Fruit fly (Drosophila melanogaster): Measurements from ENCODE around the gene CG15312.

Gene CG15312

DNA sequence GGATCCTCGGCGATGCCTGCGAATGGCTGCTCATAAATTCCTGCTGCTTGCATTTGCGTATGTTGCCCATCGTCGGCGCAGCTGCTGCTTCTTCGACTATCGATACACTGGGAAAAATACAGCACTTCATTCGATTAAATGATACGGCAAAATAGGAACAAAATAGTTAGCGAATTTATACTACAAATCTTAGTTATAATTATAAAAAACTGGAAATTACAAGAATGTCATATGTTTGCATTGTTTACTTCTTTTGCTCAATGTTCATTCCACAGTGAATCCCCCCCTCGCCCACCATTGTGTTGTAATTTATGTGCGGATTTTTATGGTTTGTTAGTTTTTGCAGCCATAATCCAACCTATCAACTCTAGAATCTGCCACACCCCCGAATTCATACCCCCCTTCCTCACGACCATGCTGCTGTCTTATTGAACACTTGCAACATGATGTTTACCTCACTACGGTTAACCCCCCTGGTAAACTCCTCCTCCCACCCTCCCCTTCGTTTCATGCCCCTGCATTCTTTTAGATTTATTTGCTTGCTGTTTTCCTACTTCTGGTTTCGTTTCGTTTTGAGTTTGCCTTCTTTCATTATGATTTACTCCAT is 35.1 kb upstream of the CG15312 start (continued):
- no peak for TF ChIP-seq CG10462 (GFP tag; optimal IDR thresholded peaks at IDR 0.05)
- TF ChIP-seq MBD-R2 (GFP tag; IDR thresholded peaks at IDR 0.05) = no peak
- no peak for TF ChIP-seq CG43689 (GFP tag; IDR thresholded peaks at IDR 0.05)
- TF ChIP-seq CG14965 (GFP tag; optimal IDR thresholded peaks at IDR 0.05; ENCODE audit: borderline replicate concordance) = no peak
- TF ChIP-seq CG7357 (GFP tag; IDR thresholded peaks at IDR 0.05) = no peak
- TF ChIP-seq sug (tag; optimal IDR thresholded peaks at IDR 0.05) = no peak
- TF ChIP-seq Nf-YC (tag; optimal IDR thresholded peaks at IDR 0.05) = no peak
- peak; percentile 52 for TF ChIP-seq nom (GFP tag; optimal IDR thresholded peaks at IDR 0.05)
- no peak for TF ChIP-seq fd64A (GFP tag; optimal IDR thresholded peaks at IDR 0.05)
- TF ChIP-seq Xrp1 (GFP tag; IDR thresholded peaks at IDR 0.05) = no peak
- no peak for TF ChIP-seq corto (GFP tag; optimal IDR thresholded peaks at IDR 0.05)
- no peak for TF ChIP-seq CG10654 (GFP tag; optimal IDR thresholded peaks at IDR 0.05)
- no peak for TF ChIP-seq CG31365 (tag; optimal IDR thresholded peaks at IDR 0.05)
- no peak for TF ChIP-seq CG6854 (GFP tag; optimal IDR thresholded peaks at IDR 0.05)
- 0 out of 4 replicates have a peak, but pooled peaks have one; percentile 7 for TF ChIP-seq chinmo (GFP tag; IDR thresholded peaks at IDR 0.05; ENCODE audit: partially characterized antibody)
- no peak for TF ChIP-seq hth (optimal IDR thresholded peaks at IDR 0.05)
- peak; percentile 40 for TF ChIP-seq CG2712 (tag; optimal IDR thresholded peaks at IDR 0.05)
- no peak for TF ChIP-seq prd (optimal IDR thresholded peaks at IDR 0.05)
- TF ChIP-seq prd (GFP tag; IDR thresholded peaks at IDR 0.05) = no peak
- no peak for TF ChIP-seq odd (GFP tag; optimal IDR thresholded peaks at IDR 0.05)
- no peak for TF ChIP-seq CG3847 (GFP tag; IDR thresholded peaks at IDR 0.05)
- TF ChIP-seq CG12236 (GFP tag; optimal IDR thresholded peaks at IDR 0.05) = no peak
- TF ChIP-seq bsh (GFP tag; optimal IDR thresholded peaks at IDR 0.05) = peak in 1 of 2 experiments; percentile 38
- TF ChIP-seq eve (GFP tag; optimal IDR thresholded peaks at IDR 0.05) = no peak
- TF ChIP-seq CG6765 (GFP tag; optimal IDR thresholded peaks at IDR 0.05) = no peak
- no peak for TF ChIP-seq nerfin-2 (GFP tag; IDR thresholded peaks at IDR 0.05; ENCODE audit: partially characterized antibody)
- peak; percentile 84 for TF ChIP-seq Drgx (GFP tag; IDR thresholded peaks at IDR 0.05)
- TF ChIP-seq CG32767 (GFP tag; IDR thresholded peaks at IDR 0.05) = no peak
- TF ChIP-seq sr (GFP tag; IDR thresholded peaks at IDR 0.05) = no peak
- no peak for TF ChIP-seq CG18619 (GFP tag; optimal IDR thresholded peaks at IDR 0.05)
- no peak for TF ChIP-seq CG17328 (GFP tag; IDR thresholded peaks at IDR 0.05)
- TF ChIP-seq Six4 (GFP tag; optimal IDR thresholded peaks at IDR 0.05) = no peak
- no peak for TF ChIP-seq gsb-n (tag; optimal IDR thresholded peaks at IDR 0.05)
- TF ChIP-seq CG11696 (GFP tag; IDR thresholded peaks at IDR 0.05) = no peak
- TF ChIP-seq hkb (optimal IDR thresholded peaks at IDR 0.05) = no peak
- TF ChIP-seq hkb (GFP tag; IDR thresholded peaks at IDR 0.05) = no peak
- 0 out of 3 replicates have a peak, but pooled peaks have one; percentile 18 for TF ChIP-seq CG17361 (GFP tag; IDR thresholded peaks at IDR 0.05)
- TF ChIP-seq CG11723 (GFP tag; optimal IDR thresholded peaks at IDR 0.05) = no peak
- no peak for TF ChIP-seq Abd-B (GFP tag; optimal IDR thresholded peaks at IDR 0.05)
- TF ChIP-seq NfI (GFP tag; optimal IDR thresholded peaks at IDR 0.05) = no peak
- TF ChIP-seq kah (GFP tag; optimal IDR thresholded peaks at IDR 0.05) = no peak
- no peak for TF ChIP-seq ftz-f1 (GFP tag; optimal IDR thresholded peaks at IDR 0.05)
- no peak for TF ChIP-seq PHDP (tag; optimal IDR thresholded peaks at IDR 0.05)
- TF ChIP-seq Eip74EF (GFP tag; optimal IDR thresholded peaks at IDR 0.05) = no peak
- TF ChIP-seq Hsf (GFP tag; optimal IDR thresholded peaks at IDR 0.05) = no peak
- TF ChIP-seq CG15269 (tag; optimal IDR thresholded peaks at IDR 0.05) = no peak
- no peak for TF ChIP-seq Fer2 (tag; optimal IDR thresholded peaks at IDR 0.05)
- no peak for TF ChIP-seq gem (tag; optimal IDR thresholded peaks at IDR 0.05)
- no peak for TF ChIP-seq pfk (GFP tag; optimal IDR thresholded peaks at IDR 0.05)
- TF ChIP-seq pho (GFP tag; optimal IDR thresholded peaks at IDR 0.05) = no peak
- no peak for TF ChIP-seq trem (tag; optimal IDR thresholded peaks at IDR 0.05)
